Worm (Caenorhabditis elegans): ENCODE results near the gene M01D1.12.

Gene M01D1.12

DNA sequence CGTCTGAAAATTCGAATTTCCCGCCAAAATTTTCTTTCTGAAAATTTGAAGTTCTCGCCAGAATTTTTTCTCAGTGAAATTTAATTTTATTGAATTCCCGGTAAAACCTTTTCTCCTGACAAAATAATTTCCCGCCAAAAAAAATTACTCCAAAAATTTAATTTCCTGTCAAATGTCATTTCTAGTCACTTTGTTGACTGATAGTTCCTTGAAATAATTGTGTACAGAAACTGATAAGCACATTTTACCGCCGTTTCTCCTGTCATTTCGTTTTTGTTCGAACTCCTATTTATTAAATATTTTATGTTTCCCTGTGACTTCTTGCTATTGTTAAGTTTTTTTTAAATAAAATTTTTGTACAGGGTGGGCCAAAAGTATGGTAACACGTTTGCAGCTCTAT, 37.2 kb downstream of the M01D1.12 start:
- TF ChIP-seq T22C8.4 (GFP tag; IDR thresholded peaks at IDR 0.05) (no peak), klf-2 (GFP tag; conservative IDR thresholded peaks at IDR 0.05) (no peak)

- no peak for TF ChIP-seq cog-1 (tag; optimal IDR thresholded peaks at IDR 0.05)
- TF ChIP-seq flt-1 (GFP tag; IDR thresholded peaks at IDR 0.05), result no peak
- TF ChIP-seq ref-1 (GFP tag; conservative IDR thresholded peaks at IDR 0.05), result no peak
- TF ChIP-seq tab-1 (GFP tag; IDR thresholded peaks at IDR 0.05), result no peak
- TF ChIP-seq ztf-29 (GFP tag; IDR thresholded peaks at IDR 0.05), result no peak
- no peak for TF ChIP-seq klf-2 (GFP tag; conservative IDR thresholded peaks at IDR 0.05)
- TF ChIP-seq med-1 (GFP tag; optimal IDR thresholded peaks at IDR 0.05; ENCODE audit: insufficient read depth), result no peak
Observed at ce11 chrII:1066907-1067306, 40.1 kb downstream of the M01D1.12 start, which contains the start of gene K02E7.10. K02E7.10 (minus strand) TSS chrII:1067007.

- no peak for TF ChIP-seq cog-1 (tag; optimal IDR thresholded peaks at IDR 0.05)
Observed at ce11 chrII:1070875-1071274, 44.1 kb downstream of the M01D1.12 start, which contains the start of gene K02E7.12. K02E7.12 (plus strand) TSS chrII:1071175.

DNA sequence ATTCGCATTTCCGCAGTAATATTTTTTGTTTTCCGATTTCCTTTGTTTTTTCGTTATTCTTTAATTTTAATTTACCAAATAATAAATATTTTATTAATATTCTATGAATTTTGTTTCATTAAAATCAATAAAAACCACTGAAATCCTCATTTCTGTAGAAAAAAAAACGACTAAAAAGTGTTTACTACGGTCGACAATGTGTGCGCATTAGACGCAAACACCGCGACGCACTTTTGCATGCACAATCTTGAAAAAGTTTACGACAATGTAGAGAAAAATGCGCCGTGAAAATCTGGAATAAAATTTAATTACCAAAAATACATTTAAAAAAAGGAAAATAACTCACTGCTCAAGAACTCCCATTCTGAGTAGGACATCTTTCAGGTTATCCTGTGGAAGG, 44.7 kb downstream of the M01D1.12 start:
- TF ChIP-seq med-1 (GFP tag; optimal IDR thresholded peaks at IDR 0.05; ENCODE audit: insufficient read depth) (no peak), tab-1 (GFP tag; IDR thresholded peaks at IDR 0.05) (no peak)

DNA sequence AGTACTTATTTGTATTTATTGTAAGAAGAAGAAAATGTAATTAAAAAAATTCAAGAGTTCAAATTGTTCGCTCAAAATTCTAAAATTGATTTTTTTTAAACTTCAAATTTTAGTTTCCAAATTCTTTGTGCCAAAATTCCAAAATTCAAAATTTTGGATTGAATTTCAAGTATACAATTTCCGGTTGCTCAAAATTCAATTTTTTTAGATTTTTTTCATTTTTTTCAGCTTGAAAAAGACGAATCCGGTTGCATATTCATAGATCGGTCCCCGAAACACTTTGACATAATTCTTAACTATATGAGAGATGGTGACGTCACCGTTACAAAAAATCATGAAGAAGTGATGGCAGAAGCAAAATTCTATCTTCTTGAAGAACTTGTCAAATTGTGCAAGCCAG, 45.3 kb downstream of the M01D1.12 start, which contains the start of gene K02E7.4:
K02E7.4 (plus strand) TSS at position 301 of the 400 bp plus-strand sequence.
- TF ChIP-seq flt-1 (GFP tag; IDR thresholded peaks at IDR 0.05) (no peak), klf-2 (GFP tag; conservative IDR thresholded peaks at IDR 0.05) (no peak), ztf-29 (GFP tag; IDR thresholded peaks at IDR 0.05) (no peak), cog-1 (tag; optimal IDR thresholded peaks at IDR 0.05) (no peak), T22C8.4 (GFP tag; IDR thresholded peaks at IDR 0.05) (no peak), ref-1 (GFP tag; conservative IDR thresholded peaks at IDR 0.05) (no peak), med-1 (GFP tag; optimal IDR thresholded peaks at IDR 0.05; ENCODE audit: insufficient read depth) (no peak)

- no peak for TF ChIP-seq ztf-23 (GFP tag; IDR thresholded peaks at IDR 0.05)
- TF ChIP-seq klf-2 (GFP tag; conservative IDR thresholded peaks at IDR 0.05), result no peak
- TF ChIP-seq tab-1 (GFP tag; IDR thresholded peaks at IDR 0.05), result no peak
- TF ChIP-seq med-1 (GFP tag; optimal IDR thresholded peaks at IDR 0.05; ENCODE audit: insufficient read depth), result no peak
- TF ChIP-seq T22C8.4 (GFP tag; IDR thresholded peaks at IDR 0.05), result no peak
- TF ChIP-seq cog-1 (tag; optimal IDR thresholded peaks at IDR 0.05), result no peak
- TF ChIP-seq flt-1 (GFP tag; IDR thresholded peaks at IDR 0.05), result no peak
- no peak for TF ChIP-seq ref-1 (GFP tag; conservative IDR thresholded peaks at IDR 0.05)
- no peak for TF ChIP-seq ztf-29 (GFP tag; IDR thresholded peaks at IDR 0.05)
Observed at ce11 chrII:1075424-1075823, 48.7 kb downstream of the M01D1.12 start, which contains the start of gene K02E7.11. K02E7.11 (minus strand) TSS chrII:1075524.

Measured in whole organism, midembryonic.